Fruit fly (Drosophila melanogaster) whole organism, embryonic: ENCODE measurements around the gene Mad.

Experiments
- Blimp-1 ChIP-seq: fragments of 200-800 bp; sonication (Bioruptor generic); optimal IDR thresholded peaks from 3 replicates; lab custom pipeline; 2018; ENCODE audit warnings: missing biosample characterization, missing genetic modification characterization, mild to moderate bottlenecking, moderate library complexity, missing genetic modification reagents
- CG10321 ChIP-seq: fragments of 200-800 bp; sonication (Bioruptor generic); IDR thresholded peaks from 2 replicates; pipeline ENCODE4 v1.3.6; 2022; ENCODE audit warnings: missing biosample characterization, missing genetic modification characterization
- CG10565 ChIP-seq: fragments of 200-800 bp; sonication (Bioruptor generic); optimal IDR thresholded peaks from 3 replicates; lab custom pipeline; 2016; ENCODE audit warnings: missing biosample characterization, mild to moderate bottlenecking, missing genetic modification characterization
- CG14667 ChIP-seq: fragments of 200-800 bp; sonication (Bioruptor generic); IDR thresholded peaks from 2 replicates; pipeline ENCODE4 v1.3.6; 2022; ENCODE audit warnings: missing biosample characterization, missing genetic modification characterization
- CG16815 ChIP-seq: fragments of 200-800 bp; sonication (Bioruptor generic); optimal IDR thresholded peaks from 3 replicates; lab custom pipeline; 2017; ENCODE audit warnings: missing biosample characterization, mild to moderate bottlenecking, missing genetic modification characterization
- CG17359 ChIP-seq: fragments of 200-800 bp; sonication (Bioruptor generic); optimal IDR thresholded peaks from 3 replicates; lab custom pipeline; 2018; ENCODE audit warnings: missing biosample characterization, mild to moderate bottlenecking, missing genetic modification characterization, moderate library complexity
- CG17385 ChIP-seq: fragments of 200-800 bp; sonication (Bioruptor generic); optimal IDR thresholded peaks from 3 replicates; lab custom pipeline; 2018; ENCODE audit warnings: missing biosample characterization, mild to moderate bottlenecking, missing genetic modification characterization
- CG17802 ChIP-seq: fragments of 200-800 bp; sonication (Bioruptor generic); optimal IDR thresholded peaks from 2 replicates; lab custom pipeline; 2018; ENCODE audit warnings: missing biosample characterization, mild to moderate bottlenecking, missing genetic modification characterization, moderate library complexity
- CG2678 ChIP-seq: fragments of 200-800 bp; sonication (Bioruptor generic); optimal IDR thresholded peaks from 3 replicates; lab custom pipeline; 2019; ENCODE audit warnings: missing biosample characterization, mild to moderate bottlenecking, missing genetic modification characterization, moderate library complexity
- CG30020 ChIP-seq: fragments of 200-800 bp; optimal IDR thresholded peaks from 2 replicates; lab custom pipeline; 2019; ENCODE audit warnings: missing biosample characterization, mild to moderate bottlenecking, missing genetic modification characterization, moderate library complexity
- CG4404 ChIP-seq: fragments of 200-800 bp; sonication (Bioruptor generic); IDR thresholded peaks from 2 replicates; pipeline ENCODE4 v1.3.6; 2022; ENCODE audit warnings: missing biosample characterization, missing genetic modification characterization
- CG4707 ChIP-seq: fragments of 200-800 bp; sonication (Bioruptor generic); optimal IDR thresholded peaks from 2 replicates; lab custom pipeline; 2018; ENCODE audit warnings: missing biosample characterization, mild to moderate bottlenecking, missing genetic modification characterization, moderate library complexity
- CG5180 ChIP-seq: fragments of 200-800 bp; sonication (Bioruptor generic); optimal IDR thresholded peaks from 3 replicates; lab custom pipeline; 2017; ENCODE audit warnings: missing biosample characterization, missing genetic modification characterization, mild to moderate bottlenecking, moderate library complexity, missing genetic modification reagents
- CG5953 ChIP-seq: fragments of 200-800 bp; sonication (Bioruptor generic); IDR thresholded peaks from 2 replicates; pipeline ENCODE4 v1.3.6; 2022; ENCODE audit warnings: missing biosample characterization, missing genetic modification characterization
- CG7372 ChIP-seq: fragments of 200-800 bp; sonication (Bioruptor generic); IDR thresholded peaks from 2 replicates; pipeline ENCODE4 v1.3.6; 2022; ENCODE audit warnings: missing biosample characterization, missing genetic modification characterization
- CG8478 ChIP-seq: fragments of >200 bp; optimal IDR thresholded peaks from 2 replicates; lab custom pipeline; 2018
- CG9437 ChIP-seq: fragments of 200-800 bp; sonication (Bioruptor generic); optimal IDR thresholded peaks from 2 replicates; lab custom pipeline; 2018; ENCODE audit warnings: missing biosample characterization, mild to moderate bottlenecking, missing genetic modification characterization
- D19A ChIP-seq: fragments of 200-800 bp; optimal IDR thresholded peaks from 3 replicates; lab custom pipeline; 2019; ENCODE audit warnings: missing biosample characterization, mild to moderate bottlenecking, missing genetic modification characterization, moderate library complexity
- Dfd ChIP-seq, 2 experiments: fragments of >200 bp; optimal IDR thresholded peaks; 2 replicates each; lab custom pipeline; 2017; ENCODE audit warnings: missing biosample characterization in 2 of 2, missing genetic modification characterization in 2 of 2
- Ets65A ChIP-seq: fragments of 200-800 bp; sonication (Bioruptor generic); peaks from one replicate; lab custom pipeline; 2016; ENCODE audit warnings: missing biosample characterization, missing genetic modification characterization
- Gug ChIP-seq: fragments of 200-800 bp; sonication (Bioruptor generic); IDR thresholded peaks from 4 replicates; pipeline ENCODE4 v1.3.6; 2022; ENCODE audit warnings: missing biosample characterization, missing genetic modification characterization
- H2.0 ChIP-seq: fragments of 200-800 bp; sonication (Bioruptor generic); IDR thresholded peaks from 2 replicates; pipeline ENCODE4 v1.3.6; 2022; ENCODE audit warnings: missing biosample characterization, missing genetic modification characterization
- Hr78 ChIP-seq, 2 experiments: fragments of 200-800 bp in 1 of 2; fragments of >200 bp in 1 of 2; sonication (Bioruptor generic) in 1 of 2; optimal IDR thresholded peaks; 2 replicates each; lab custom pipeline; 2017 to 2019; ENCODE audit warnings: missing biosample characterization in 2 of 2, missing genetic modification characterization in 2 of 2, mild to moderate bottlenecking in 1 of 2, moderate library complexity in 1 of 2
- Lpt ChIP-seq: fragments of >200 bp; optimal IDR thresholded peaks from 2 replicates; lab custom pipeline; 2018; ENCODE audit warnings: missing biosample characterization, missing genetic modification characterization
- NC2α ChIP-seq: fragments of 200-800 bp; sonication (Bioruptor generic); optimal IDR thresholded peaks from 2 replicates; lab custom pipeline; 2016; ENCODE audit warnings: missing biosample characterization, missing genetic modification characterization
- Nf-YA ChIP-seq: fragments of 200-800 bp; sonication (Bioruptor generic); IDR thresholded peaks from 2 replicates; pipeline ENCODE4 v1.3.6; 2022; ENCODE audit warnings: missing biosample characterization, missing genetic modification characterization
- Nf-YC ChIP-seq: fragments of 200-800 bp; optimal IDR thresholded peaks from 3 replicates; lab custom pipeline; 2019; ENCODE audit warnings: missing biosample characterization, mild to moderate bottlenecking, missing genetic modification characterization, moderate library complexity
- Opbp ChIP-seq: fragments of 200-800 bp; sonication (Bioruptor generic); IDR thresholded peaks from 3 replicates; pipeline ENCODE4 v1.3.6; 2022; ENCODE audit warnings: missing biosample characterization, missing genetic modification characterization; ENCODE audit not compliant: partially characterized antibody
- Taf1 ChIP-seq: fragments of 200-800 bp; sonication (Bioruptor generic); IDR thresholded peaks from 2 replicates; pipeline ENCODE4 v1.3.6; 2022; ENCODE audit warnings: missing biosample characterization, missing genetic modification characterization
- Xrp1 ChIP-seq: fragments of 200-800 bp; sonication (Bioruptor generic); IDR thresholded peaks from 2 replicates; pipeline ENCODE4 v1.3.6; 2022; ENCODE audit warnings: missing biosample characterization, missing genetic modification characterization
- YL-1 ChIP-seq: fragments of 200-800 bp; sonication (Bioruptor generic); optimal IDR thresholded peaks from 3 replicates; lab custom pipeline; 2017; ENCODE audit warnings: missing biosample characterization, mild to moderate bottlenecking, missing genetic modification characterization
- bbx ChIP-seq: fragments of 200-800 bp; sonication (Bioruptor generic); IDR thresholded peaks from 2 replicates; pipeline ENCODE4 v1.3.6; 2022; ENCODE audit warnings: missing biosample characterization, missing genetic modification characterization; ENCODE audit not compliant: partially characterized antibody
- corto ChIP-seq: fragments of 200-800 bp; sonication (Bioruptor generic); optimal IDR thresholded peaks from 2 replicates; lab custom pipeline; 2016; ENCODE audit warnings: missing biosample characterization, mild to moderate bottlenecking, missing genetic modification characterization, moderate library complexity
- ewg ChIP-seq: fragments of 200-800 bp; sonication (Bioruptor generic); optimal IDR thresholded peaks from 3 replicates; lab custom pipeline; 2017; ENCODE audit warnings: mild to moderate bottlenecking, missing biosample characterization, missing genetic modification reagents, missing genetic modification characterization
- fd96Cb ChIP-seq: fragments of 200-800 bp; sonication (Bioruptor generic); optimal IDR thresholded peaks from 2 replicates; lab custom pipeline; 2018; ENCODE audit warnings: missing biosample characterization, mild to moderate bottlenecking, missing genetic modification characterization, moderate library complexity
- fru ChIP-seq: fragments of >200 bp; optimal IDR thresholded peaks from 2 replicates; lab custom pipeline; 2017
- ftz-f1 ChIP-seq: fragments of 200-800 bp; sonication (Bioruptor generic); optimal IDR thresholded peaks from 2 replicates; lab custom pipeline; 2016; ENCODE audit warnings: missing biosample characterization, missing genetic modification characterization
- hkb ChIP-seq, 2 experiments: fragments of 200-800 bp in 1 of 2; fragments of >200 bp in 1 of 2; sonication (Bioruptor generic) in 1 of 2; IDR thresholded peaks in 1 of 2; optimal IDR thresholded peaks in 1 of 2; 2 replicates each; pipeline versions ENCODE4 v1.3.6 to Lab custom; 2017 to 2022; ENCODE audit warnings: missing biosample characterization in 1 of 2, missing genetic modification characterization in 1 of 2
- kni ChIP-seq: fragments of 200-800 bp; sonication (Bioruptor generic); optimal IDR thresholded peaks from 3 replicates; lab custom pipeline; 2017; ENCODE audit warnings: mild to moderate bottlenecking, missing biosample characterization, missing genetic modification reagents, missing genetic modification characterization
- lov ChIP-seq, 2 experiments: fragments of 200-800 bp in 1 of 2; fragments of >200 bp in 1 of 2; sonication (Bioruptor generic) in 1 of 2; IDR thresholded peaks in 1 of 2; optimal IDR thresholded peaks in 1 of 2; 2 replicates in 1 of 2; 3 replicates in 1 of 2; pipeline versions ENCODE4 v1.3.6 to Lab custom; 2017 to 2022; ENCODE audit warnings: missing biosample characterization in 1 of 2, missing genetic modification characterization in 1 of 2
- nau ChIP-seq: fragments of 200-800 bp; sonication (Bioruptor generic); optimal IDR thresholded peaks from 3 replicates; lab custom pipeline; 2017; ENCODE audit warnings: missing biosample characterization, mild to moderate bottlenecking, missing genetic modification characterization, missing genetic modification reagents
- nom ChIP-seq: fragments of 200-800 bp; sonication (Bioruptor generic); optimal IDR thresholded peaks from 2 replicates; lab custom pipeline; 2017; ENCODE audit warnings: missing biosample characterization, missing genetic modification characterization, mild to moderate bottlenecking, moderate library complexity, missing genetic modification reagents
- odd ChIP-seq: fragments of 200-800 bp; sonication (Bioruptor generic); optimal IDR thresholded peaks from 2 replicates; lab custom pipeline; 2017; ENCODE audit warnings: missing biosample characterization, mild to moderate bottlenecking, missing genetic modification characterization
- org-1 ChIP-seq: fragments of 200-800 bp; sonication (Bioruptor generic); optimal IDR thresholded peaks from 2 replicates; lab custom pipeline; 2017; ENCODE audit warnings: missing biosample characterization, missing genetic modification characterization
- peb ChIP-seq: fragments of 200-800 bp; sonication (Bioruptor generic); IDR thresholded peaks from 2 replicates; pipeline ENCODE4 v1.3.6; 2022; ENCODE audit warnings: missing biosample characterization, missing genetic modification characterization
- pho ChIP-seq: fragments of 200-800 bp; sonication (Bioruptor generic); optimal IDR thresholded peaks from 2 replicates; lab custom pipeline; 2016; ENCODE audit warnings: missing biosample characterization, missing genetic modification characterization
- phol ChIP-seq: fragments of 200-800 bp; sonication (Bioruptor generic); optimal IDR thresholded peaks from 3 replicates; lab custom pipeline; 2018; ENCODE audit warnings: missing biosample characterization, mild to moderate bottlenecking, missing genetic modification characterization, moderate library complexity
- slbo ChIP-seq: fragments of 200-800 bp; sonication (Bioruptor generic); IDR thresholded peaks from 2 replicates; pipeline ENCODE4 v1.3.6; 2022; ENCODE audit warnings: missing biosample characterization, missing genetic modification characterization
- tio ChIP-seq: fragments of 200-800 bp; sonication (Bioruptor generic); optimal IDR thresholded peaks from 2 replicates; lab custom pipeline; 2017; ENCODE audit warnings: missing biosample characterization, missing genetic modification characterization, inconsistent platforms
- ttk ChIP-seq: fragments of 200-800 bp; sonication (Bioruptor generic); IDR thresholded peaks from 2 replicates; pipeline ENCODE4 v2.1.2; 2022; ENCODE audit warnings: missing biosample characterization, missing genetic modification characterization
- unc-4 ChIP-seq: fragments of 200-800 bp; sonication (Bioruptor generic); IDR thresholded peaks from 2 replicates; pipeline ENCODE4 v1.3.6; 2022; ENCODE audit warnings: missing biosample characterization, missing genetic modification characterization; ENCODE audit not compliant: partially characterized antibody

Gene Mad

dm6 chr2L:3144709-3145108 lies 14.7 kb downstream of the Mad start, which contains the start of gene toc (continued):
- TF ChIP-seq Opbp: peak; percentile 90
- TF ChIP-seq lov (optimal IDR thresholded peaks at IDR 0.05; lab: Kevin White, UChicago): no peak
- no peak for TF ChIP-seq lov (GFP tag; IDR thresholded peaks at IDR 0.05; lab: Robert Waterston, UW)
- no peak for TF ChIP-seq hkb (optimal IDR thresholded peaks at IDR 0.05; lab: Kevin White, UChicago)
- TF ChIP-seq hkb (GFP tag; IDR thresholded peaks at IDR 0.05; lab: Robert Waterston, UW): no peak
- TF ChIP-seq CG10565 (GFP tag; lab: Kevin White, UChicago): no peak
- TF ChIP-seq phol (tag; lab: Kevin White, UChicago): peak; percentile 11
- TF ChIP-seq CG17385 (GFP tag; lab: Kevin White, UChicago): no peak
- no peak for TF ChIP-seq CG4707
- TF ChIP-seq ttk (GFP tag; lab: Robert Waterston, UW): no peak
- no peak for TF ChIP-seq CG2678 (tag; lab: Kevin White, UChicago)
- no peak for TF ChIP-seq H2.0
- no peak for TF ChIP-seq Gug (GFP tag; lab: Robert Waterston, UW)
- TF ChIP-seq Hr78 (GFP tag; optimal IDR thresholded peaks at IDR 0.05; lab: Kevin White, UChicago): no peak
- no peak for TF ChIP-seq CG10321 (GFP tag; lab: Robert Waterston, UW)
- no peak for TF ChIP-seq Nf-YA (GFP tag; lab: Robert Waterston, UW)
- no peak for TF ChIP-seq YL-1 (GFP tag; lab: Kevin White, UChicago)
- TF ChIP-seq CG17802 (tag; lab: Kevin White, UChicago): no peak
- TF ChIP-seq CG5953 (GFP tag; lab: Robert Waterston, UW): no peak
- no peak for TF ChIP-seq Nf-YC (tag; lab: Kevin White, UChicago)
- no peak for TF ChIP-seq ftz-f1 (GFP tag; lab: Kevin White, UChicago)
- no peak for TF ChIP-seq CG17359 (tag; lab: Kevin White, UChicago)
- TF ChIP-seq ewg (GFP tag; lab: Kevin White, UChicago): peak; percentile 79
- no peak for TF ChIP-seq CG7372 (GFP tag; lab: Robert Waterston, UW)
- TF ChIP-seq D19A: no peak
- no peak for TF ChIP-seq fru (lab: Kevin White, UChicago)
- TF ChIP-seq Blimp-1: no peak
- TF ChIP-seq kni: no peak
- no peak for TF ChIP-seq Xrp1
- TF ChIP-seq CG9437: no peak
- TF ChIP-seq Dfd (GFP tag; optimal IDR thresholded peaks at IDR 0.05; lab: Kevin White, UChicago): no peak
- TF ChIP-seq Lpt (GFP tag; lab: Kevin White, UChicago): no peak
- no peak for TF ChIP-seq tio (GFP tag; lab: Kevin White, UChicago)
- TF ChIP-seq CG14667 (GFP tag; lab: Robert Waterston, UW): no peak
- no peak for TF ChIP-seq odd (GFP tag; lab: Kevin White, UChicago)
- no peak for TF ChIP-seq org-1
- TF ChIP-seq CG4404 (GFP tag; lab: Robert Waterston, UW): no peak
- TF ChIP-seq CG30020 (tag; lab: Kevin White, UChicago): no peak
- no peak for TF ChIP-seq pho (GFP tag; lab: Kevin White, UChicago)
- TF ChIP-seq nau (GFP tag; lab: Kevin White, UChicago): no peak
- TF ChIP-seq Ets65A (GFP tag; lab: Kevin White, UChicago): no peak
- TF ChIP-seq nom (GFP tag; lab: Kevin White, UChicago): no peak
- no peak for TF ChIP-seq CG8478 (lab: Kevin White, UChicago)
- no peak for TF ChIP-seq corto (GFP tag; lab: Kevin White, UChicago)
- no peak for TF ChIP-seq fd96Cb (tag; lab: Kevin White, UChicago)
- no peak for TF ChIP-seq CG16815 (GFP tag; lab: Kevin White, UChicago)
- TF ChIP-seq peb (GFP tag; lab: Robert Waterston, UW): no peak
- TF ChIP-seq NC2α: no peak
- no peak for TF ChIP-seq Taf1 (GFP tag; lab: Robert Waterston, UW)
- peak; percentile 85 for TF ChIP-seq unc-4 (GFP tag; lab: Robert Waterston, UW)
- TF ChIP-seq bbx (GFP tag; lab: Robert Waterston, UW): peak; percentile 94
- TF ChIP-seq slbo (GFP tag; lab: Robert Waterston, UW): peak; percentile 27; the same call in 1 of the 2 replicates
- TF ChIP-seq CG5180 (GFP tag; lab: Kevin White, UChicago): peak; percentile 4
